Fruit fly (Drosophila melanogaster) whole organism, prepupa: ENCODE measurements around the gene iav.

Source experiments
- Blimp-1 ChIP-seq: fragments of 200-800 bp; sonication (Bioruptor generic); optimal IDR thresholded peaks from 3 replicates; lab custom pipeline; 2017; ENCODE audit warnings: missing biosample characterization, missing genetic modification characterization, mild to moderate bottlenecking, moderate library complexity, missing genetic modification reagents
- CG10631 ChIP-seq: fragments of 200-800 bp; sonication (Bioruptor generic); optimal IDR thresholded peaks from 2 replicates; lab custom pipeline; 2016; ENCODE audit warnings: missing biosample characterization, missing genetic modification characterization
- CG10669 ChIP-seq: fragments of 200-800 bp; sonication (Bioruptor generic); optimal IDR thresholded peaks from 3 replicates; lab custom pipeline; 2018; ENCODE audit warnings: missing biosample characterization, mild to moderate bottlenecking, missing genetic modification characterization, moderate library complexity
- CG1621 ChIP-seq: fragments of 200-800 bp; sonication (Bioruptor generic); optimal IDR thresholded peaks from 3 replicates; lab custom pipeline; 2018; ENCODE audit warnings: missing biosample characterization, mild to moderate bottlenecking, missing genetic modification characterization
- CG16779 ChIP-seq: fragments of 200-800 bp; sonication (Bioruptor generic); optimal IDR thresholded peaks from 3 replicates; lab custom pipeline; 2017; ENCODE audit warnings: missing biosample characterization, mild to moderate bottlenecking, missing genetic modification characterization
- CG31627 ChIP-seq: fragments of 200-800 bp; sonication (Bioruptor generic); optimal IDR thresholded peaks from 3 replicates; lab custom pipeline; 2016; ENCODE audit warnings: missing biosample characterization, missing genetic modification characterization
- CG34406 ChIP-seq: fragments of 200-800 bp; sonication (Bioruptor generic); optimal IDR thresholded peaks from 3 replicates; lab custom pipeline; 2016; ENCODE audit warnings: missing biosample characterization, missing genetic modification characterization
- CG3919 ChIP-seq: fragments of 200-800 bp; sonication (Bioruptor generic); optimal IDR thresholded peaks from 3 replicates; lab custom pipeline; 2016; ENCODE audit warnings: missing biosample characterization, missing genetic modification characterization
- CG4318 ChIP-seq: fragments of 200-800 bp; sonication (Bioruptor generic); optimal IDR thresholded peaks from 3 replicates; lab custom pipeline; 2017; ENCODE audit warnings: missing biosample characterization, mild to moderate bottlenecking, missing genetic modification characterization
- CG6276 ChIP-seq: fragments of 200-800 bp; sonication (Bioruptor generic); optimal IDR thresholded peaks from 2 replicates; lab custom pipeline; 2017; ENCODE audit warnings: missing biosample characterization, mild to moderate bottlenecking, missing genetic modification characterization
- CG6792 ChIP-seq: fragments of 200-800 bp; sonication (Bioruptor generic); optimal IDR thresholded peaks from 3 replicates; lab custom pipeline; 2016; ENCODE audit warnings: missing biosample characterization, missing genetic modification characterization
- CG6808 ChIP-seq: fragments of 200-800 bp; sonication (Bioruptor generic); optimal IDR thresholded peaks from 3 replicates; lab custom pipeline; 2017; ENCODE audit warnings: missing biosample characterization, missing genetic modification characterization, mild to moderate bottlenecking, moderate library complexity, missing genetic modification reagents
- CG6854 ChIP-seq: fragments of 200-800 bp; sonication (Bioruptor generic); optimal IDR thresholded peaks from 2 replicates; lab custom pipeline; 2017; ENCODE audit warnings: missing biosample characterization, mild to moderate bottlenecking, missing genetic modification characterization
- CG7368 ChIP-seq: fragments of 200-800 bp; sonication (Bioruptor generic); optimal IDR thresholded peaks from 3 replicates; lab custom pipeline; 2016; ENCODE audit warnings: missing biosample characterization, missing genetic modification characterization
- CG8119 ChIP-seq: fragments of 200-800 bp; sonication (Bioruptor generic); IDR thresholded peaks from 3 replicates; pipeline ENCODE4 v1.3.6; 2022; ENCODE audit warnings: missing biosample characterization, missing genetic modification characterization
- CG9139 ChIP-seq: fragments of 200-800 bp; sonication (Bioruptor generic); optimal IDR thresholded peaks from 3 replicates; lab custom pipeline; 2017; ENCODE audit warnings: missing biosample characterization, mild to moderate bottlenecking, missing genetic modification characterization
- Eip75B ChIP-seq: fragments of 200-800 bp; sonication (Bioruptor generic); optimal IDR thresholded peaks from 3 replicates; lab custom pipeline; 2016; ENCODE audit warnings: missing biosample characterization, missing genetic modification characterization
- Eip78C ChIP-seq: fragments of 200-800 bp; sonication (Bioruptor generic); peaks from one replicate; lab custom pipeline; 2016; ENCODE audit warnings: missing biosample characterization, missing genetic modification characterization
- Eip93F ChIP-seq: fragments of 200-800 bp; sonication (Bioruptor generic); optimal IDR thresholded peaks from 2 replicates; lab custom pipeline; 2016; ENCODE audit warnings: missing biosample characterization, mild to moderate bottlenecking, missing genetic modification characterization
- Ets21C ChIP-seq: fragments of 200-800 bp; sonication (Bioruptor generic); optimal IDR thresholded peaks from 3 replicates; lab custom pipeline; 2016; ENCODE audit warnings: missing biosample characterization, missing genetic modification characterization
- Hr38 ChIP-seq: sonication (Bioruptor generic); optimal IDR thresholded peaks from 2 replicates; lab custom pipeline; 2016; ENCODE audit warnings: missing biosample characterization, missing genetic modification characterization
- Hr39 ChIP-seq: fragments of 200-800 bp; sonication (Bioruptor generic); optimal IDR thresholded peaks from 2 replicates; lab custom pipeline; 2016; ENCODE audit warnings: missing biosample characterization, missing genetic modification characterization
- Lpt ChIP-seq: fragments of 200-800 bp; sonication (Bioruptor generic); optimal IDR thresholded peaks from 3 replicates; lab custom pipeline; 2016; ENCODE audit warnings: missing biosample characterization, missing genetic modification characterization
- Met ChIP-seq: fragments of 200-800 bp; sonication (Bioruptor generic); optimal IDR thresholded peaks from 3 replicates; lab custom pipeline; 2016; ENCODE audit warnings: missing biosample characterization, missing genetic modification characterization
- OdsH ChIP-seq: fragments of 200-800 bp; sonication (Bioruptor generic); optimal IDR thresholded peaks from 3 replicates; lab custom pipeline; 2016; ENCODE audit warnings: missing biosample characterization, missing genetic modification characterization
- Smox ChIP-seq: fragments of 200-800 bp; sonication (Bioruptor generic); optimal IDR thresholded peaks from 3 replicates; lab custom pipeline; 2016; ENCODE audit warnings: missing biosample characterization, missing genetic modification characterization
- Sox102F ChIP-seq: fragments of 200-800 bp; sonication (Bioruptor generic); optimal IDR thresholded peaks from 2 replicates; lab custom pipeline; 2016; ENCODE audit warnings: missing biosample characterization, mild to moderate bottlenecking, missing genetic modification characterization
- Sox14 ChIP-seq: fragments of 200-800 bp; sonication (Bioruptor generic); optimal IDR thresholded peaks from 3 replicates; lab custom pipeline; 2016; ENCODE audit warnings: missing biosample characterization, missing genetic modification characterization
- achi ChIP-seq: fragments of 200-800 bp; sonication (Bioruptor generic); optimal IDR thresholded peaks from 3 replicates; lab custom pipeline; 2016; ENCODE audit warnings: missing biosample characterization, missing genetic modification characterization
- acj6 ChIP-seq: fragments of 200-800 bp; sonication (Bioruptor generic); optimal IDR thresholded peaks from 3 replicates; lab custom pipeline; 2016; ENCODE audit warnings: missing biosample characterization, missing genetic modification characterization
- cyc ChIP-seq: fragments of 200-800 bp; sonication (Bioruptor generic); optimal IDR thresholded peaks from 3 replicates; lab custom pipeline; 2016; ENCODE audit warnings: missing biosample characterization, missing genetic modification characterization
- eg ChIP-seq: fragments of 200-800 bp; sonication (Bioruptor generic); IDR thresholded peaks from 3 replicates; pipeline ENCODE4 v1.3.6; 2022; ENCODE audit warnings: missing biosample characterization, missing genetic modification characterization
- esn ChIP-seq: fragments of 200-800 bp; sonication (Bioruptor generic); optimal IDR thresholded peaks from 2 replicates; lab custom pipeline; 2016; ENCODE audit warnings: missing biosample characterization, mild to moderate bottlenecking, missing genetic modification characterization, moderate library complexity
- fd59A ChIP-seq: fragments of 200-800 bp; sonication (Bioruptor generic); optimal IDR thresholded peaks from 2 replicates; lab custom pipeline; 2017; ENCODE audit warnings: missing biosample characterization, mild to moderate bottlenecking, missing genetic modification characterization, missing genetic modification reagents
- fd85E ChIP-seq: fragments of 200-800 bp; sonication (Bioruptor generic); optimal IDR thresholded peaks from 3 replicates; lab custom pipeline; 2016; ENCODE audit warnings: missing biosample characterization, missing genetic modification characterization
- fkh ChIP-seq: fragments of 200-800 bp; sonication (Bioruptor generic); optimal IDR thresholded peaks from 3 replicates; lab custom pipeline; 2017; ENCODE audit warnings: missing biosample characterization, mild to moderate bottlenecking, missing genetic modification characterization, moderate library complexity
- net ChIP-seq: fragments of 200-800 bp; sonication (Bioruptor generic); optimal IDR thresholded peaks from 3 replicates; lab custom pipeline; 2016; ENCODE audit warnings: missing biosample characterization, missing genetic modification characterization
- pdm3 ChIP-seq: fragments of 200-800 bp; sonication (Bioruptor generic); optimal IDR thresholded peaks from 3 replicates; lab custom pipeline; 2016; ENCODE audit warnings: missing biosample characterization, missing genetic modification characterization
- spab ChIP-seq: fragments of 200-800 bp; sonication (Bioruptor generic); optimal IDR thresholded peaks from 2 replicates; lab custom pipeline; 2017; ENCODE audit warnings: missing biosample characterization, mild to moderate bottlenecking, missing genetic modification characterization, missing genetic modification reagents
- ss ChIP-seq, 2 experiments: fragments of 200-800 bp; sonication (Bioruptor generic); optimal IDR thresholded peaks; 2 replicates in 1 of 2; 3 replicates in 1 of 2; lab custom pipeline; 2017 to 2018; ENCODE audit warnings: mild to moderate bottlenecking in 2 of 2, missing biosample characterization in 2 of 2, missing genetic modification characterization in 2 of 2, moderate library complexity in 1 of 2
- svp ChIP-seq: fragments of 200-800 bp; sonication (Bioruptor generic); peaks from one replicate; lab custom pipeline; 2016; ENCODE audit warnings: missing biosample characterization, missing genetic modification characterization
- vri ChIP-seq: fragments of 200-800 bp; sonication (Bioruptor generic); optimal IDR thresholded peaks from 3 replicates; lab custom pipeline; 2016; ENCODE audit warnings: missing biosample characterization, mild to moderate bottlenecking, missing genetic modification characterization

The iav gene

DNA sequence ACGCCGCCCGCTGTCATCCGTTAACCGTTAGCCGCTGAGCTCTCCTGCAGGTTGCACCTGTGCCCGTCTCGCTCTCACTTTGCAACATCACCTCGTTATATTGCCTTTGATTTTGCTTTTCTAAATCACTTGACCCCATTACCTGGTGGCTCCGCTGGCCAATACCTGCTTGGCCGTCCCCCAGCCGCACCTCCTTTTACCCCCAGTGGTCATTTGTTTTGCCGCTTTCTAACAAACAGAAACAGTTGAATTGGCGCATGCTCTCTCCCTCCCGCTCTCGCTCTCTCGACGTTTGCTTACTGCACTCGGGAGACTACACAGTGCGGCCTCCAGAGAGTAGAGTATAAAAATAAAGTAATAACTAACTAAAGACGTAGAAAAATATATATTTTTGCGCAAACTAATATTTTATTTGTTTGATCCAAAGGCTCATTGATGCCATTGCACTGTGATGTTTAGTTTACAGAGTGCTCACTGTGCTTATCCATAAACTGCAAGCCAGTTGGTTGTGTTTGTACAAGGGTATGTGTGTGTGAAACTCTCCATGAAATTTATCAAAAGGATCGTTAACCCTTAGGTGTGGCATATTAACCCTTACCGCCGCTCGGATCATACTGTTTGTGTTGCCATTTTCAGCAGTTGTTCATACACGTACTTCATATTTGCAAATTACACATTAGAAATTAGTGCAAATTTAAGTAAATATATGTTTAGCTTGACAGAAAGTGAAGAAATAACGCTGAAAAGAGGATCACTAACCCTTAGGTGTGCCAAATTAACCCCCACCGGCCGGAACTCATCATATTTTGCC lies 9.1 kb upstream of the iav start (continued):
- TF ChIP-seq fd85E (GFP tag; lab: Kevin White, UChicago) (peak; percentile 55), achi (GFP tag; lab: Kevin White, UChicago) (peak; percentile 91), acj6 (peak; percentile 93), fd59A (GFP tag; lab: Kevin White, UChicago) (peak; percentile 72), CG1621 (peak; percentile 75), Eip75B (peak; percentile 88), Sox14 (GFP tag; lab: Kevin White, UChicago) (peak; percentile 95), CG16779 (tag; lab: Kevin White, UChicago) (peak; percentile 80), CG7368 (GFP tag; lab: Kevin White, UChicago) (peak; percentile 78), CG6276 (GFP tag; lab: Kevin White, UChicago) (peak; percentile 92), ss (GFP tag; optimal IDR thresholded peaks at IDR 0.05; lab: Kevin White, UChicago) (peak; percentile 67 to 75), CG6854 (peak; percentile 17), fkh (GFP tag; lab: Kevin White, UChicago) (no peak), Sox102F (GFP tag; lab: Kevin White, UChicago) (peak; percentile 95), CG31627 (peak; percentile 96), net (peak; percentile 94), spab (GFP tag; lab: Kevin White, UChicago) (no peak), Eip93F (GFP tag; lab: Kevin White, UChicago) (peak; percentile 85), Eip78C (peak; percentile 98), Hr39 (GFP tag; lab: Kevin White, UChicago) (peak; percentile 96), Lpt (GFP tag; lab: Kevin White, UChicago) (peak; percentile 90), Smox (GFP tag; lab: Kevin White, UChicago) (peak; percentile 94), CG6808 (GFP tag; lab: Kevin White, UChicago) (peak; percentile 61), Hr38 (peak; percentile 78), cyc (peak; percentile 94), Ets21C (GFP tag; lab: Kevin White, UChicago) (peak; percentile 93), CG10669 (peak; percentile 80), CG6792 (GFP tag; lab: Kevin White, UChicago) (peak; percentile 92), pdm3 (GFP tag; lab: Kevin White, UChicago) (peak; percentile 96), eg (peak; percentile 98), esn (GFP tag; lab: Kevin White, UChicago) (peak; percentile 95)
- TF ChIP-seq, all 60 proteins: peak for 57

- no peak for TF ChIP-seq ss (GFP tag; optimal IDR thresholded peaks at IDR 0.05; lab: Kevin White, UChicago)
- no peak for TF ChIP-seq pdm3 (GFP tag; lab: Kevin White, UChicago)
- TF ChIP-seq esn (GFP tag; lab: Kevin White, UChicago), result no peak
- TF ChIP-seq Blimp-1 (GFP tag; lab: Kevin White, UChicago), result no peak
- TF ChIP-seq vri (GFP tag; lab: Kevin White, UChicago), result peak; percentile 74
- TF ChIP-seq Smox (GFP tag; lab: Kevin White, UChicago), result no peak
- TF ChIP-seq CG10631 (GFP tag; lab: Kevin White, UChicago), result no peak
- TF ChIP-seq Sox14 (GFP tag; lab: Kevin White, UChicago), result no peak
- TF ChIP-seq Eip93F (GFP tag; lab: Kevin White, UChicago), result peak; percentile 17
These were observed 8.4 kb upstream of the iav start for dm6 chrX:6805404-6805803.

DNA sequence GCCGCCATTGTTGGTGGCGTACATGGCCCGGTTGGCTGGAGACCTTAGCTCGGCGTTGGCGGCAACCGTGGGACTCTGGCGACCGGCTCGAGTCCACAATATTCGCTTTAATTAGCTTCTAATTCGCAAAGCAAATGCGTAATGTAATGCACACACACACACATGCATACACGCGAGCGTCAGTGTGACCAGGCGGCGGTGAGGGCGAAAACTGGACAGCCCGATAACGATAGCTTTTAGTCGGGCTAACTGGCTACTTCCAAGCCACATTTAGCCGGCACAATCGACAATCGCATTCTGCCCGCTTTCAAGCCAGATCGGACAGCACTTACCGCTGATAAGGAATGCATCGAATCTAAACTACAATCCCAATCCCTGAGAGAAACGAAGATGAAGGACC lies 6.9 kb downstream of the iav start, which contains the start of the genes Nf-YC and xit:
Gene Nf-YC, minus strand, starts transcription at position 217 of the 400 bp plus-strand sequence.
Gene xit, plus strand, starts transcription at position 314 of the 400 bp plus-strand sequence.
- no peak for TF ChIP-seq CG34406 (GFP tag; lab: Kevin White, UChicago)
- no peak for TF ChIP-seq CG6808 (GFP tag; lab: Kevin White, UChicago)
- TF ChIP-seq OdsH (GFP tag; lab: Kevin White, UChicago), result no peak
- TF ChIP-seq Sox14 (GFP tag; lab: Kevin White, UChicago), result no peak
- TF ChIP-seq CG8119 (GFP tag; lab: Robert Waterston, UW), result no peak
- no peak for TF ChIP-seq esn (GFP tag; lab: Kevin White, UChicago)
- no peak for TF ChIP-seq CG10669
- TF ChIP-seq svp (GFP tag; lab: Kevin White, UChicago), result no peak
- TF ChIP-seq CG7368 (GFP tag; lab: Kevin White, UChicago), result no peak
- no peak for TF ChIP-seq CG4318 (GFP tag; lab: Kevin White, UChicago)
- TF ChIP-seq Met (GFP tag; lab: Kevin White, UChicago), result no peak
- no peak for TF ChIP-seq CG3919 (GFP tag; lab: Kevin White, UChicago)
- no peak for TF ChIP-seq fkh (GFP tag; lab: Kevin White, UChicago)
- no peak for TF ChIP-seq CG9139 (GFP tag; lab: Kevin White, UChicago)
- TF ChIP-seq ss (GFP tag; optimal IDR thresholded peaks at IDR 0.05; lab: Kevin White, UChicago), result no peak
- TF ChIP-seq CG6854, result no peak
- no peak for TF ChIP-seq achi (GFP tag; lab: Kevin White, UChicago)
